Fruit fly (Drosophila melanogaster): ENCODE results near the gene CG18549.
A peak's percentile ranks its signal among the peaks of the same experiment; 100 is the strongest.

Gene CG18549

DNA sequence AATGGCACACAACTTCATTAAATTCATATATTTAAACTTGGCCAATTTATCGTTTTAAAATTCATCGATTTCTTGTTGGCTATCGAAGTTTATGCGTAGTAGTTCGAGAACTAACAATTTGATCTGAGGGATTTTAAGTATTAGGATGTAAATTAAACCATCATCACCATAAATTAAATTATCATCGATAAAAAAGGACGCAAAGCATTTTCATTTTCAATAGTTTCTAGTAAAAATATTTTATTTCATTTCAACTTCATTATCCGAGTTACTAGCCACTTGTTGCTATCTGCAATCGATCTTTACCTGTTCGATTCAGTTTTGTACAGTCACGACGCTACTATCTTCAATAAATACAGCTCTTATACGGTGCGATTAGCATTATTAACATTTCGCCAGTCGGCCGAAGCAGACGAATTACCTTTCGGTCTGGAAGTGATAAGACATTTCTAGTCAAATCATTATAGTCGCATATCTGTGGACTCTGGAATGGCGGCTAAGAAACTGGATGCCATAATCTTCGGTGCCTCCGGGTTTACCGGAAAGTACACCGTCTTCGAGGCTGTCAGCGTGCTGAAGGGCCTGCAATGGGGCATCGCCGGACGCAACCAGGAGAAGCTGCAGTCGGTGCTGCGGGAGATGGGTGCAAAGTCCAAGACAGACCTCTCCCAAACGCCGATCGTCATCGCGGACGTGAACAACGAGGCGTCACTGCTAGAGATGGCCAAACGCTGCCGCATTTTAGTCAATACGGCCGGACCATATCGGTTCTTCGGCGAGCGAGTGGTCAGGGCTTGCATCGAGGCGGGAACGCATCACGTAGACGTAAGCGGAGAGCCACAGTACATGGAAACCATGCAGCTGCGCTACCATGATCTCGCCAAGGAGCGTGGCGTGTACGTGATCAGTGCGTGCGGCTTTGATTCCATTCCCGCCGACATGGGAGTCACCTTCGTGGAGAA, 42.6 kb upstream of the CG18549 start, which contains the start of gene CG5167:
TSS of gene CG5167 (plus strand) at position 298 of the 962 bp plus-strand sequence.
- TF ChIP-seq CG8301 (tag; optimal IDR thresholded peaks at IDR 0.05) (peak; percentile 62), fd96Ca (GFP tag; IDR thresholded peaks at IDR 0.05) (peak; percentile 64; the same call in 2 of the 3 replicates), CG14655 (GFP tag; optimal IDR thresholded peaks at IDR 0.05) (no peak), gl (tag; optimal IDR thresholded peaks at IDR 0.05) (peak; percentile 88), Ets98B (GFP tag; IDR thresholded peaks at IDR 0.05) (peak; percentile 51), CG12605 (GFP tag; IDR thresholded peaks at IDR 0.05) (peak; percentile 85), CG13204 (GFP tag; optimal IDR thresholded peaks at IDR 0.05) (peak; percentile 54), Snoo (tag; optimal IDR thresholded peaks at IDR 0.05) (peak; percentile 13), CG17806 (tag; optimal IDR thresholded peaks at IDR 0.05) (peak; percentile 11), CG8159 (tag; optimal IDR thresholded peaks at IDR 0.05) (peak; percentile 15), EcR (GFP tag; optimal IDR thresholded peaks at IDR 0.05) (no peak), CG15710 (tag; optimal IDR thresholded peaks at IDR 0.05) (no peak), CG34367 (tag; optimal IDR thresholded peaks at IDR 0.05) (peak; percentile 40)

dm6 chr3R:12408160-12408559, 40.9 kb upstream of the CG18549 start, which contains the start of gene CG5196:
CG5196 (plus strand) TSS chr3R:12408316.
- TF ChIP-seq EcR (GFP tag; optimal IDR thresholded peaks at IDR 0.05) (peak; percentile 14), CG10348 (GFP tag; IDR thresholded peaks at IDR 0.05) (no peak)

DNA sequence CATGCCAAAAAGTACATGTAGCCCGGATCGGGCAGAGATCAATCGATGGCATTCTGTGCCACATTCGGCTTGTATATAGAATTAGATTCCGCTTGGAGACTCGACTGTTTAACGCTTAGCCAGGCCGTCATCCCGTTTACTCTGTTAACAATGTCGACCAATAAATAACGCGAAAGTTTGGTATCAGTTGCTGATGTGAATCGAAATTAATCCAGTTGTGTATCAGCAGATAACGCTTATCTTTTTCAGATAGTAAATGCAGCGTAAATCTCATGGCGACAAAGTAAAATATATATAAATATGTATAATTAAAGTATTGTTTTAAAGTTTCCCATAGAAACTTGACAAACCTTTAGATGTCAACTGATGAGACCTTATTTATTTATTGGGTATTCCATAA, 37.6 kb upstream of the CG18549 start:
- TF ChIP-seq CG34367 (tag; optimal IDR thresholded peaks at IDR 0.05) (no peak), CG17806 (tag; optimal IDR thresholded peaks at IDR 0.05) (no peak), CG10348 (GFP tag; IDR thresholded peaks at IDR 0.05) (no peak), Pif1A (GFP tag; optimal IDR thresholded peaks at IDR 0.05) (no peak), CG8301 (tag; optimal IDR thresholded peaks at IDR 0.05) (no peak), CG13204 (GFP tag; optimal IDR thresholded peaks at IDR 0.05) (no peak), EcR (GFP tag; optimal IDR thresholded peaks at IDR 0.05) (no peak), CG4496 (GFP tag; IDR thresholded peaks at IDR 0.05) (no peak), CG12605 (GFP tag; IDR thresholded peaks at IDR 0.05) (no peak), CG15710 (tag; optimal IDR thresholded peaks at IDR 0.05) (no peak), CG9948 (tag; optimal IDR thresholded peaks at IDR 0.05) (no peak), D1 (tag; optimal IDR thresholded peaks at IDR 0.05) (no peak), Pif1B (GFP tag; optimal IDR thresholded peaks at IDR 0.05) (no peak), CG14655 (GFP tag; optimal IDR thresholded peaks at IDR 0.05) (no peak), rn (GFP tag; IDR thresholded peaks at IDR 0.05) (no peak), gl (tag; optimal IDR thresholded peaks at IDR 0.05) (no peak), fd96Ca (GFP tag; IDR thresholded peaks at IDR 0.05) (no peak), CG8159 (tag; optimal IDR thresholded peaks at IDR 0.05) (no peak), CG32121 (GFP tag; IDR thresholded peaks at IDR 0.05) (no peak)

dm6 chr3R:12413274-12413958, 35.7 kb upstream of the CG18549 start, which contains the start of the genes Dip-C and pps:
Dip-C (minus strand) TSS chr3R:12413759.
pps (plus strand) TSS chr3R:12413828.
- TF ChIP-seq EcR (GFP tag; optimal IDR thresholded peaks at IDR 0.05) (peak; percentile 24), CG4496 (GFP tag; IDR thresholded peaks at IDR 0.05) (no peak), CG32121 (GFP tag; IDR thresholded peaks at IDR 0.05) (no peak), Pif1A (GFP tag; optimal IDR thresholded peaks at IDR 0.05) (no peak)

DNA sequence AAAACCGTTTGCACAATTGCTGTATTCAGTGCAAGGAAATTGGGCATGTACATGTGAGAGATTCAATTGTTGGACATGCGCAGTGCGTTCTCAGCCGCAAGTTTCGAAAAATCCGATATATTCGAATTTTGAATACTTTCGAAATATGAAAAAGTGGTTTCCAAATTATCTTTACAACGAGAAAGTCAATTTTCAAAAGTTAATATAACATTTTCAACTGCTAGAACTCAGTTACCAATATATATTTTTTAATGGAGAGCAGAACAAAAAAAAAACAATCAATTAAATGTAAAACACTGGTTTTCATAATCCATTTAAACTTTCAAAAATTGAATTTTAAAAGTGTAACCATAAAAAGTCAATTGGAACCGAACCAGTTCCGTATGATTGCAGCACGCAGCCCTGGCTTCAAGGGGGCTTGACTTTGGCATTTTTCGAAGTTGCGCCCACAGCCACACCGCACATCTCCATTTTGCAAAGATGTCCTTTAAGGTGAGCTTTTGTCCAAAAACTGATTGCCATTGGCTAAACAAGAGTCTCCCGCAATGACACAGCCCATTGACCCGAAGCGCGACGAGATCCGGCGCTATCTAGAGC, 26.6 kb upstream of the CG18549 start, which contains the start of the genes Scgbeta and CG17202:
TSS of gene Scgbeta (minus strand) at position 51 of the 597 bp plus-strand sequence.
TSS of gene CG17202 (plus strand) at position 390 of the 597 bp plus-strand sequence.
- no peak for TF ChIP-seq Pif1A (GFP tag; optimal IDR thresholded peaks at IDR 0.05)
- TF ChIP-seq Ets98B (GFP tag; IDR thresholded peaks at IDR 0.05) = peak; percentile 22; the same call in 1 of the 2 replicates

DNA sequence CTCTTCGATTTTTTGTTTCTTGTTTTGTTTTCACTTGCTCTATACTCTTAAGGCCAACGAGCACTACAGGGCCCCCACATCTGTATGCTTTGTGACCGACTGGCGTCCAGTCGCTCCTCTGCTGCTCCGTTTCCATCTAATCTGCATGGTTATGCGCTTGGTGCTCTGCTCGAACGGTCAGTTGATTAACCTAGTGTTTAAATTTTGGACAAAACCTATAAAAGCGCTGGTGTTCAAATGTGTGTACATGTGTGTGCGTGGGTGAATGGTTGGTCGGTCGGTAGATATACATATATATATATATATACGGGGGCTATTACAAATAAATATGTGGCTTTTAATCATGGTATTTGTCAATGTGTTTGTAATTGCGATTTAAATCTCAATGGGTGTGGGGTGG, 25.1 kb upstream of the CG18549 start:
- peak; percentile 2 for TF ChIP-seq EcR (GFP tag; optimal IDR thresholded peaks at IDR 0.05)
- TF ChIP-seq CG34367 (tag; optimal IDR thresholded peaks at IDR 0.05) = no peak
